Worm (Caenorhabditis elegans) whole organism, L4/young adult: Measurements from ENCODE around the gene T04C10.3.

Source experiments
- W03F9.2 ChIP-seq: fragments of 150-350 bp; optimal IDR thresholded peaks from 2 replicates; lab custom pipeline; 2014; ENCODE audit warnings: missing biosample characterization, missing genetic modification characterization
- him-1 ChIP-seq: sonication (generic microtip); optimal IDR thresholded peaks from 2 replicates; lab custom pipeline; 2016; ENCODE audit warnings: missing genotype, missing genetic modification reagents, missing genetic modification characterization, missing compliant biosample characterization

DNA sequence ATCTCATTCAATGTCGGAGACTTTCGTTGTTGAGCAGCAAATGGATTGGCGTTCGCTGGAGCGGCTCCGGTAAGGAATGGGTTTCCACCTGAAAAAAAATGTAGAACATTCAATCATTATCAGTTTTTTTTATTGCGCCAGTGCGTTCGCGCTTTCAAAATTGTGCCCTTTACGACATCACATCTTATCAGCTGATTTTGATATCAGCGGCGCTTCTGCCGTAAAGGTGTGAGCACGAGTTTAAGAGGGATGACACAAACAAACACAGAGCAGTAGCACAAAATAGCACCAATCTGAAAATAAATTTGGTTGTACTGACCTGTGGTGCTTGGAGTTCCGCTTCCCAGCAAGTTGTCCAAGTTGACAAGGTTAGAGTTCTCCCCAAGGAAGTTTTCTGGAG, 4.6 kb downstream of the T04C10.3 start:
- no peak for TF ChIP-seq him-1 (tag; lab: Kevin White, UChicago)
- TF ChIP-seq W03F9.2 (tag; lab: Kevin White, UChicago): no peak
